Fruit fly (Drosophila melanogaster): Measurements from ENCODE around the gene mrn.

Gene mrn

dm6 chr3L:15619626-15620247 is 39.4 kb upstream of the mrn start, which contains the start of gene Phs (continued):
- no peak for TF ChIP-seq CG3726 (GFP tag; IDR thresholded peaks at IDR 0.05)
- TF ChIP-seq CG7963 (GFP tag; IDR thresholded peaks at IDR 0.05; ENCODE audit: partially characterized antibody), result no peak
- TF ChIP-seq ERR (GFP tag; optimal IDR thresholded peaks at IDR 0.05), result peak; percentile 92
- peak; percentile 65 for TF ChIP-seq CG14441 (GFP tag; IDR thresholded peaks at IDR 0.05)
- no peak for TF ChIP-seq CG10431 (GFP tag; optimal IDR thresholded peaks at IDR 0.05)
- peak; percentile 56 for TF ChIP-seq CG12236 (GFP tag; optimal IDR thresholded peaks at IDR 0.05)
- peak; percentile 43 for TF ChIP-seq gcm2 (GFP tag; optimal IDR thresholded peaks at IDR 0.05)
- peak; percentile 59 for TF ChIP-seq corto (GFP tag; optimal IDR thresholded peaks at IDR 0.05)
- peak; percentile 48 for TF ChIP-seq jing (GFP tag; optimal IDR thresholded peaks at IDR 0.05)
- peak; percentile 56 for TF ChIP-seq CG18011 (GFP tag; optimal IDR thresholded peaks at IDR 0.05)
- peak; percentile 39 for TF ChIP-seq BEAF-32 (GFP tag; optimal IDR thresholded peaks at IDR 0.05)
- peak; percentile 82 for TF ChIP-seq H15 (GFP tag; IDR thresholded peaks at IDR 0.05)
- peak; percentile 35 for TF ChIP-seq gfzf (GFP tag; optimal IDR thresholded peaks at IDR 0.05)
- peak; percentile 57 for TF ChIP-seq MESR4 (GFP tag; optimal IDR thresholded peaks at IDR 0.05)
- no peak for TF ChIP-seq tll (GFP tag; optimal IDR thresholded peaks at IDR 0.05)
- peak; percentile 93 for TF ChIP-seq HLH54F (GFP tag; optimal IDR thresholded peaks at IDR 0.05)
- peak; percentile 62; the same call in 1 of the 2 replicates for TF ChIP-seq Awh (GFP tag; IDR thresholded peaks at IDR 0.05)
- TF ChIP-seq gem (tag; optimal IDR thresholded peaks at IDR 0.05), result peak; percentile 29
- no peak for TF ChIP-seq lov (optimal IDR thresholded peaks at IDR 0.05)
- TF ChIP-seq lov (GFP tag; IDR thresholded peaks at IDR 0.05), result peak; percentile 78; the same call in 1 of the 3 replicates
- no peak for TF ChIP-seq br (optimal IDR thresholded peaks at IDR 0.05)
- TF ChIP-seq CG7745 (tag; optimal IDR thresholded peaks at IDR 0.05), result peak; percentile 35
- TF ChIP-seq CG10959 (GFP tag; IDR thresholded peaks at IDR 0.05), result peak; percentile 55; the same call in 1 of the 2 replicates
- TF ChIP-seq nmo (GFP tag; optimal IDR thresholded peaks at IDR 0.05), result peak; percentile 36
- peak; percentile 86 for TF ChIP-seq HmgZ (tag; optimal IDR thresholded peaks at IDR 0.05)
- peak in 1 of 3 experiments; percentile 30 for TF ChIP-seq lola (GFP tag; optimal IDR thresholded peaks at IDR 0.05)
- TF ChIP-seq CG13894 (tag; optimal IDR thresholded peaks at IDR 0.05), result peak; percentile 63
- TF ChIP-seq CHES-1-like (GFP tag; optimal IDR thresholded peaks at IDR 0.05), result peak; percentile 91
- TF ChIP-seq jigr1 (GFP tag; IDR thresholded peaks at IDR 0.05), result no peak
- TF ChIP-seq CoRest (tag; optimal IDR thresholded peaks at IDR 0.05), result peak; percentile 57
- peak; percentile 73 for TF ChIP-seq ftz-f1 (GFP tag; optimal IDR thresholded peaks at IDR 0.05)
- TF ChIP-seq inv (GFP tag; IDR thresholded peaks at IDR 0.05; ENCODE audit: partially characterized antibody), result 0 out of 2 replicates have a peak, but pooled peaks have one; percentile 13
- TF ChIP-seq HHEX (GFP tag; optimal IDR thresholded peaks at IDR 0.05), result peak; percentile 76
- peak; percentile 32 for TF ChIP-seq HLHmδ (GFP tag; optimal IDR thresholded peaks at IDR 0.05)
- peak; percentile 83 for TF ChIP-seq Hsf (GFP tag; optimal IDR thresholded peaks at IDR 0.05)
- TF ChIP-seq CG6683 (GFP tag; optimal IDR thresholded peaks at IDR 0.05), result peak; percentile 41
- TF ChIP-seq CG9727 (GFP tag; optimal IDR thresholded peaks at IDR 0.05), result peak; percentile 10
- peak; percentile 47 for TF ChIP-seq cwo (GFP tag; optimal IDR thresholded peaks at IDR 0.05)
- peak; percentile 70 for TF ChIP-seq HLH3B (GFP tag; IDR thresholded peaks at IDR 0.05)
- TF ChIP-seq btn (GFP tag; optimal IDR thresholded peaks at IDR 0.05), result peak; percentile 78
- peak; percentile 68 for TF ChIP-seq ap (GFP tag; IDR thresholded peaks at IDR 0.05)
- peak; percentile 36 for TF ChIP-seq ac (GFP tag; optimal IDR thresholded peaks at IDR 0.05)
- peak; percentile 90 for TF ChIP-seq vfl (GFP tag; optimal IDR thresholded peaks at IDR 0.05)
- 0 out of 3 replicates have a peak, but pooled peaks have one; percentile 37 for TF ChIP-seq row (GFP tag; IDR thresholded peaks at IDR 0.05)
- TF ChIP-seq dpn (GFP tag; optimal IDR thresholded peaks at IDR 0.05), result peak; percentile 87 to 91
- TF ChIP-seq Meics (GFP tag; optimal IDR thresholded peaks at IDR 0.05), result peak; percentile 64
- peak; percentile 52 for TF ChIP-seq BtbVII (GFP tag; optimal IDR thresholded peaks at IDR 0.05)
- peak; percentile 84 for TF ChIP-seq Chrac-16 (GFP tag; optimal IDR thresholded peaks at IDR 0.05)
- TF ChIP-seq CG32772 (GFP tag; IDR thresholded peaks at IDR 0.05), result peak; percentile 64; the same call in 1 of the 2 replicates

All from whole organism, embryonic.